Fruit fly (Drosophila melanogaster) whole organism, embryonic: Measurements from ENCODE around the gene CG14174.

Experiments
- BEAF-32 ChIP-seq: fragments of 200-800 bp; sonication (Bioruptor generic); optimal IDR thresholded peaks from 3 replicates; lab custom pipeline; 2017; ENCODE audit warnings: missing biosample characterization, missing genetic modification characterization, mild to moderate bottlenecking, moderate library complexity, missing genetic modification reagents
- CG10209 ChIP-seq: fragments of 200-800 bp; sonication (Bioruptor generic); optimal IDR thresholded peaks from 3 replicates; lab custom pipeline; 2017; ENCODE audit warnings: missing biosample characterization, mild to moderate bottlenecking, missing genetic modification characterization, missing genetic modification reagents
- CG10267 ChIP-seq: fragments of 200-800 bp; sonication (Bioruptor generic); optimal IDR thresholded peaks from 2 replicates; lab custom pipeline; 2018; ENCODE audit warnings: missing biosample characterization, mild to moderate bottlenecking, missing genetic modification characterization, moderate library complexity
- CG10462 ChIP-seq: fragments of 200-800 bp; sonication (Bioruptor generic); optimal IDR thresholded peaks from 2 replicates; lab custom pipeline; 2016; ENCODE audit warnings: missing biosample characterization, missing genetic modification characterization
- CG10543 ChIP-seq: fragments of 200-800 bp; sonication (Bioruptor generic); optimal IDR thresholded peaks from 3 replicates; lab custom pipeline; 2017; ENCODE audit warnings: missing biosample characterization, mild to moderate bottlenecking, missing genetic modification characterization, moderate library complexity
- CG12391 ChIP-seq: fragments of 200-800 bp; sonication (Bioruptor generic); optimal IDR thresholded peaks from 3 replicates; lab custom pipeline; 2018; ENCODE audit warnings: missing biosample characterization, mild to moderate bottlenecking, missing genetic modification characterization, moderate library complexity
- CG12659 ChIP-seq: fragments of 200-800 bp; sonication (Bioruptor generic); optimal IDR thresholded peaks from 3 replicates; lab custom pipeline; 2017; ENCODE audit warnings: mild to moderate bottlenecking, missing biosample characterization, missing genetic modification reagents, missing genetic modification characterization
- CG12744 ChIP-seq: fragments of 200-800 bp; sonication (Bioruptor generic); optimal IDR thresholded peaks from 2 replicates; lab custom pipeline; 2016; ENCODE audit warnings: missing biosample characterization, missing genetic modification characterization
- CG15073 ChIP-seq: fragments of 200-800 bp; sonication (Bioruptor generic); optimal IDR thresholded peaks from 2 replicates; lab custom pipeline; 2016; ENCODE audit warnings: missing biosample characterization, missing genetic modification characterization
- CG2875 ChIP-seq: fragments of 200-800 bp; sonication (Bioruptor generic); optimal IDR thresholded peaks from 2 replicates; lab custom pipeline; 2017; ENCODE audit warnings: missing biosample characterization, mild to moderate bottlenecking, missing genetic modification characterization, missing genetic modification reagents
- CG30020 ChIP-seq: fragments of 200-800 bp; optimal IDR thresholded peaks from 2 replicates; lab custom pipeline; 2019; ENCODE audit warnings: missing biosample characterization, mild to moderate bottlenecking, missing genetic modification characterization, moderate library complexity
- CG32767 ChIP-seq: fragments of 200-800 bp; sonication (Bioruptor generic); IDR thresholded peaks from 2 replicates; pipeline ENCODE4 v1.3.6; 2022; ENCODE audit warnings: missing biosample characterization, missing genetic modification characterization
- CG33213 ChIP-seq: fragments of 200-800 bp; sonication (Bioruptor generic); optimal IDR thresholded peaks from 3 replicates; lab custom pipeline; 2016; ENCODE audit warnings: missing biosample characterization, missing genetic modification characterization
- CG4617 ChIP-seq: fragments of 200-800 bp; sonication (Bioruptor generic); optimal IDR thresholded peaks from 3 replicates; lab custom pipeline; 2016; ENCODE audit warnings: missing biosample characterization, missing genetic modification characterization, borderline replicate concordance
- CG6254 ChIP-seq: fragments of 200-800 bp; sonication (Bioruptor generic); optimal IDR thresholded peaks from 3 replicates; lab custom pipeline; 2017; ENCODE audit warnings: mild to moderate bottlenecking, missing biosample characterization, missing genetic modification reagents, missing genetic modification characterization
- CG7372 ChIP-seq: fragments of 200-800 bp; sonication (Bioruptor generic); IDR thresholded peaks from 2 replicates; pipeline ENCODE4 v1.3.6; 2022; ENCODE audit warnings: missing biosample characterization, missing genetic modification characterization
- CG7745 ChIP-seq: fragments of 200-800 bp; sonication (Bioruptor generic); optimal IDR thresholded peaks from 2 replicates; lab custom pipeline; 2018; ENCODE audit warnings: missing biosample characterization, mild to moderate bottlenecking, missing genetic modification characterization, moderate library complexity
- CG8924 ChIP-seq: fragments of 200-800 bp; optimal IDR thresholded peaks from 3 replicates; lab custom pipeline; 2019; ENCODE audit warnings: missing biosample characterization, mild to moderate bottlenecking, missing genetic modification characterization, moderate library complexity
- D19B ChIP-seq: fragments of 200-800 bp; sonication (Bioruptor generic); optimal IDR thresholded peaks from 2 replicates; lab custom pipeline; 2017; ENCODE audit warnings: missing biosample characterization, mild to moderate bottlenecking, missing genetic modification characterization
- Dll ChIP-seq: fragments of 200-800 bp; sonication (Bioruptor generic); IDR thresholded peaks from 4 replicates; pipeline ENCODE4 v1.3.6; 2022; ENCODE audit warnings: missing biosample characterization, missing genetic modification characterization; ENCODE audit not compliant: partially characterized antibody
- Dp ChIP-seq: fragments of 200-800 bp; sonication (Bioruptor generic); optimal IDR thresholded peaks from 2 replicates; lab custom pipeline; 2018; ENCODE audit warnings: missing biosample characterization, mild to moderate bottlenecking, missing genetic modification characterization, moderate library complexity
- Ets65A ChIP-seq: fragments of 200-800 bp; sonication (Bioruptor generic); peaks from one replicate; lab custom pipeline; 2016; ENCODE audit warnings: missing biosample characterization, missing genetic modification characterization
- Gsc ChIP-seq: fragments of 200-800 bp; sonication (Bioruptor generic); IDR thresholded peaks from 2 replicates; pipeline ENCODE4 v1.3.6; 2022; ENCODE audit warnings: missing biosample characterization, missing genetic modification characterization
- HmgZ ChIP-seq: fragments of 200-800 bp; sonication (Bioruptor generic); optimal IDR thresholded peaks from 2 replicates; lab custom pipeline; 2018; ENCODE audit warnings: missing biosample characterization, mild to moderate bottlenecking, missing genetic modification characterization
- Meics ChIP-seq: fragments of 200-800 bp; sonication (Bioruptor generic); optimal IDR thresholded peaks from 2 replicates; lab custom pipeline; 2017; ENCODE audit warnings: missing biosample characterization, mild to moderate bottlenecking, missing genetic modification characterization
- Ravus ChIP-seq: fragments of 200-800 bp; sonication (Bioruptor generic); IDR thresholded peaks from 2 replicates; pipeline ENCODE4 v1.3.6; 2022; ENCODE audit warnings: missing biosample characterization, missing genetic modification characterization
- Stat92E ChIP-seq, 3 experiments: fragments of >200 bp in 2 of 3; fragments of 200-800 bp in 1 of 3; sonication (Bioruptor generic) in 1 of 3; optimal IDR thresholded peaks; 2 replicates each; lab custom pipeline; 2017 to 2019; ENCODE audit warnings: missing biosample characterization in 3 of 3, missing genetic modification characterization in 3 of 3, mild to moderate bottlenecking in 1 of 3, moderate library complexity in 1 of 3
- ase ChIP-seq: fragments of 200-800 bp; sonication (Bioruptor generic); IDR thresholded peaks from 3 replicates; pipeline ENCODE4 v1.3.6; 2022; ENCODE audit warnings: missing biosample characterization, missing genetic modification characterization
- cad ChIP-seq: fragments of >200 bp; optimal IDR thresholded peaks from 2 replicates; lab custom pipeline; 2017; ENCODE audit warnings: missing biosample characterization, missing genetic modification characterization
- croc ChIP-seq: fragments of 200-800 bp; sonication (Bioruptor generic); conservative IDR thresholded peaks from 3 replicates; pipeline ENCODE4 v1.3.6; 2022; ENCODE audit warnings: missing biosample characterization, missing genetic modification characterization
- dan ChIP-seq: fragments of 200-800 bp; sonication (Bioruptor generic); IDR thresholded peaks from 2 replicates; pipeline ENCODE4 v1.3.6; 2022; ENCODE audit warnings: missing biosample characterization, missing genetic modification characterization
- dmrt11E ChIP-seq: fragments of 200-800 bp; sonication (Bioruptor generic); optimal IDR thresholded peaks from 3 replicates; lab custom pipeline; 2018; ENCODE audit warnings: missing biosample characterization, mild to moderate bottlenecking, missing genetic modification characterization, moderate library complexity
- dpn ChIP-seq, 2 experiments: fragments of 200-800 bp; sonication (Bioruptor generic); optimal IDR thresholded peaks; 3 replicates each; lab custom pipeline; 2016; ENCODE audit warnings: missing biosample characterization in 2 of 2, missing genetic modification characterization in 2 of 2
- gfzf ChIP-seq: fragments of 200-800 bp; sonication (Bioruptor generic); optimal IDR thresholded peaks from 2 replicates; lab custom pipeline; 2016; ENCODE audit warnings: missing biosample characterization, mild to moderate bottlenecking, missing genetic modification characterization, moderate library complexity
- gro ChIP-seq: fragments of 200-800 bp; sonication (Bioruptor generic); optimal IDR thresholded peaks from 2 replicates; lab custom pipeline; 2016; ENCODE audit warnings: missing biosample characterization, missing genetic modification characterization
- ham ChIP-seq: fragments of 200-800 bp; sonication (Bioruptor generic); IDR thresholded peaks from 2 replicates; pipeline ENCODE4 v1.3.6; 2022; ENCODE audit warnings: missing biosample characterization, missing genetic modification characterization
- her ChIP-seq: fragments of 200-800 bp; sonication (Bioruptor generic); optimal IDR thresholded peaks from 2 replicates; lab custom pipeline; 2016; ENCODE audit warnings: missing biosample characterization, missing genetic modification characterization
- hth ChIP-seq: fragments of >200 bp; optimal IDR thresholded peaks from 2 replicates; lab custom pipeline; 2017; ENCODE audit warnings: inconsistent platforms
- jumu ChIP-seq: fragments of 200-800 bp; sonication (Bioruptor generic); optimal IDR thresholded peaks from 3 replicates; lab custom pipeline; 2016; ENCODE audit warnings: missing biosample characterization, missing genetic modification characterization
- kay ChIP-seq: fragments of 200-800 bp; sonication (Bioruptor generic); optimal IDR thresholded peaks from 2 replicates; lab custom pipeline; 2016; ENCODE audit warnings: missing biosample characterization, missing genetic modification characterization
- knrl ChIP-seq: fragments of 200-800 bp; sonication (Bioruptor generic); IDR thresholded peaks from 3 replicates; pipeline ENCODE4 v1.3.6; 2022; ENCODE audit warnings: missing biosample characterization, missing genetic modification characterization; ENCODE audit not compliant: partially characterized antibody
- lmd ChIP-seq: fragments of 200-800 bp; sonication (Bioruptor generic); IDR thresholded peaks from 2 replicates; pipeline ENCODE4 v1.3.6; 2022; ENCODE audit warnings: missing biosample characterization, missing genetic modification characterization
- nerfin-2 ChIP-seq: fragments of 200-800 bp; sonication (Bioruptor generic); IDR thresholded peaks from 2 replicates; pipeline ENCODE4 v1.3.6; 2022; ENCODE audit warnings: missing biosample characterization, missing genetic modification characterization; ENCODE audit not compliant: partially characterized antibody
- p53 ChIP-seq: fragments of 200-800 bp; sonication (Bioruptor generic); optimal IDR thresholded peaks from 2 replicates; lab custom pipeline; 2016; ENCODE audit warnings: missing biosample characterization, missing genetic modification characterization
- phol ChIP-seq: fragments of 200-800 bp; sonication (Bioruptor generic); optimal IDR thresholded peaks from 3 replicates; lab custom pipeline; 2018; ENCODE audit warnings: missing biosample characterization, mild to moderate bottlenecking, missing genetic modification characterization, moderate library complexity
- pita ChIP-seq: fragments of 200-800 bp; sonication (Bioruptor generic); optimal IDR thresholded peaks from 2 replicates; lab custom pipeline; 2017; ENCODE audit warnings: missing biosample characterization, mild to moderate bottlenecking, missing genetic modification characterization
- ranshi ChIP-seq: fragments of 200-800 bp; sonication (Bioruptor generic); IDR thresholded peaks from 2 replicates; pipeline ENCODE4 v1.3.6; 2022; ENCODE audit warnings: missing biosample characterization, missing genetic modification characterization
- run ChIP-seq: fragments of 200-800 bp; sonication (Bioruptor generic); optimal IDR thresholded peaks from 3 replicates; lab custom pipeline; 2018; ENCODE audit warnings: missing biosample characterization, mild to moderate bottlenecking, missing genetic modification characterization
- sna ChIP-seq: fragments of 200-800 bp; sonication (Bioruptor generic); IDR thresholded peaks from 2 replicates; pipeline ENCODE4 v1.3.6; 2022; ENCODE audit warnings: missing biosample characterization, missing genetic modification characterization; ENCODE audit not compliant: partially characterized antibody
- sob ChIP-seq: fragments of 200-800 bp; sonication (Bioruptor generic); IDR thresholded peaks from 2 replicates; pipeline ENCODE4 v1.3.6; 2022; ENCODE audit warnings: missing biosample characterization, missing genetic modification characterization
- stc ChIP-seq: fragments of 200-800 bp; sonication (Bioruptor generic); IDR thresholded peaks from 2 replicates; pipeline ENCODE4 v1.3.6; 2022; ENCODE audit warnings: missing biosample characterization, missing genetic modification characterization
- toy ChIP-seq: fragments of 200-800 bp; sonication (Bioruptor generic); IDR thresholded peaks from 2 replicates; pipeline ENCODE4 v1.3.6; 2022; ENCODE audit warnings: missing biosample characterization, missing genetic modification characterization
- tup ChIP-seq: fragments of 200-800 bp; sonication (Bioruptor generic); optimal IDR thresholded peaks from 2 replicates; lab custom pipeline; 2016; ENCODE audit warnings: missing biosample characterization, mild to moderate bottlenecking, missing genetic modification characterization, moderate library complexity
- vnd ChIP-seq: fragments of 200-800 bp; sonication (Bioruptor generic); IDR thresholded peaks from 3 replicates; pipeline ENCODE4 v1.3.6; 2022; ENCODE audit warnings: missing biosample characterization, missing genetic modification characterization; ENCODE audit not compliant: partially characterized antibody

Gene CG14174

DNA sequence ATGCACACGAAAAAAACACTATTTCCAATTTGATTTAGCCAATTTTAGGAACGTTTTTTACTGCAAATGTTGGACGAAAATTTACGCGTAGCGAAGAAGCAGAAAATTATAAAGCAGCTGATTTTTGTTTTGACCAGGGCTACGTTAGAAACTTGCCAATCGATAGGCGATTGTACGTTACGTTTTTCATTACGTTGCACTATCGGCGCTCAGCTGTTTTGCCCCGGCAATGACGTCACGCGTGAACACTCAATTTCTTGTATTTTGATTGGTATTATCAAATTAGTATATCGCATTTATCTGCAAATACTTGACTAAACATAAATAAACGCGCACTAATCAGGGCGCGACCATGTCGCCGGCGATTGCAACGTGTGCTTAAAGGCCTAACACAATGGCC is 40.1 kb upstream of the CG14174 start, which contains the start of the genes fry and CG16717 (continued):
- TF ChIP-seq sna (peak; percentile 68; the same call in 1 of the 2 replicates), tup (no peak), vnd (no peak), Gsc (GFP tag; lab: Robert Waterston, UW) (no peak), lmd (GFP tag; lab: Robert Waterston, UW) (no peak), CG32767 (GFP tag; lab: Robert Waterston, UW) (no peak), phol (peak; percentile 21), CG12744 (GFP tag; lab: Kevin White, UChicago) (no peak), Ravus (GFP tag; lab: Robert Waterston, UW) (no peak), croc (GFP tag; lab: Robert Waterston, UW) (no peak), gfzf (GFP tag; lab: Kevin White, UChicago) (no peak), gro (GFP tag; lab: Kevin White, UChicago) (peak; percentile 13), Stat92E (GFP tag; optimal IDR thresholded peaks at IDR 0.05; lab: Kevin White, UChicago) (no peak), dpn (GFP tag; optimal IDR thresholded peaks at IDR 0.05; lab: Kevin White, UChicago) (no peak), pita (GFP tag; lab: Kevin White, UChicago) (no peak), CG15073 (no peak), sob (no peak), Ets65A (GFP tag; lab: Kevin White, UChicago) (no peak), Dll (GFP tag; lab: Robert Waterston, UW) (peak; percentile 68), kay (GFP tag; lab: Kevin White, UChicago) (no peak), nerfin-2 (GFP tag; lab: Robert Waterston, UW) (no peak), CG7745 (tag; lab: Kevin White, UChicago) (peak; percentile 99), D19B (no peak), CG10543 (GFP tag; lab: Kevin White, UChicago) (no peak), BEAF-32 (peak; percentile 67), CG2875 (no peak), cad (GFP tag; lab: Kevin White, UChicago) (no peak), CG10209 (GFP tag; lab: Kevin White, UChicago) (no peak), CG6254 (no peak), CG33213 (no peak), run (no peak), CG8924 (tag; lab: Kevin White, UChicago) (no peak), knrl (no peak), Meics (GFP tag; lab: Kevin White, UChicago) (no peak), CG12391 (tag; lab: Kevin White, UChicago) (no peak), CG12659 (no peak), CG30020 (tag; lab: Kevin White, UChicago) (no peak), CG10267 (peak; percentile 9), HmgZ (tag; lab: Kevin White, UChicago) (peak; percentile 15), her (no peak), ase (GFP tag; lab: Robert Waterston, UW) (no peak)

DNA sequence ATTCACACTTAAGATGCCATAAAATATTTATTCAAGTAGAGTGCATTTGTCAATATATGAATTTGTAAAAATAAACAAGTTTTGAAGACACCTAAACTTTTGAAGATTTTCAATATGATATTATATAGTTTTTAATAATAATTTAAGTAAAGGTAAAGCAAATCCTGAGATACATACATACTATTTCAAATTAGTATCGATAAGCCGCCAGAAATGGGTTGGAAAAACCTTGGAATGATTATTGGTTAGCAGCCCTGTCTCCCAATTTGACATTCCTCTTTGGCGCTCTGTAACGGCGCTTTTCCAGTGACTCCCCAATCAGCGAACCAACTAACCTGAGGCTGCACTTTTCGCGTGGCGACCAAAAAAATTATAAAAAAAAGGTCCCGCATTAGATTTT is 38.2 kb upstream of the CG14174 start, which contains the start of gene alphaTub67C:
Gene alphaTub67C, plus strand, starts transcription at position 301 of the 400 bp plus-strand sequence.
- TF ChIP-seq HmgZ (tag; lab: Kevin White, UChicago) (no peak), jumu (no peak), CG4617 (GFP tag; lab: Kevin White, UChicago) (no peak), stc (no peak), CG7372 (GFP tag; lab: Robert Waterston, UW) (no peak), CG10462 (no peak), ham (GFP tag; lab: Robert Waterston, UW) (no peak), ranshi (GFP tag; lab: Robert Waterston, UW) (no peak), Dp (GFP tag; lab: Kevin White, UChicago) (no peak), hth (lab: Kevin White, UChicago) (no peak), dmrt11E (no peak), p53 (no peak), CG2875 (no peak), toy (no peak), dan (GFP tag; lab: Robert Waterston, UW) (no peak)
